Worm (Caenorhabditis elegans) whole organism, late embryonic: ENCODE results near the gene ZC455.1.

Source experiments
- ahr-1 ChIP-seq: sonication (generic microtip); optimal IDR thresholded peaks from 2 replicates; lab custom pipeline; 2016; ENCODE audit warnings: missing genetic modification characterization, missing compliant biosample characterization
- ama-1 ChIP-seq: fragments of 150-350 bp; optimal IDR thresholded peaks from 2 replicates; lab custom pipeline; 2014
- ceh-24 ChIP-seq: sonication (generic microtip); optimal IDR thresholded peaks from 2 replicates; lab custom pipeline; 2016; ENCODE audit warnings: mild to moderate bottlenecking, missing genetic modification characterization, missing compliant biosample characterization
- che-1 ChIP-seq: sonication (generic microtip); optimal IDR thresholded peaks from 2 replicates; lab custom pipeline; 2016; ENCODE audit warnings: mild to moderate bottlenecking, missing genetic modification characterization, missing compliant biosample characterization
- elt-2 ChIP-seq: sonication (generic microtip); optimal IDR thresholded peaks from 2 replicates; lab custom pipeline; 2016; ENCODE audit warnings: missing genetic modification reagents, missing genetic modification characterization, missing compliant biosample characterization
- fkh-10 ChIP-seq: fragments of 150-350 bp; optimal IDR thresholded peaks from 2 replicates; lab custom pipeline; 2014; ENCODE audit warnings: missing biosample characterization, missing genetic modification reagents, missing genetic modification characterization
- fkh-6 ChIP-seq: sonication (generic microtip); optimal IDR thresholded peaks from 2 replicates; lab custom pipeline; 2016; ENCODE audit warnings: missing genetic modification characterization, missing compliant biosample characterization
- hlh-13 ChIP-seq: fragments of 200-800 bp; sonication (Bioruptor generic); optimal IDR thresholded peaks from 2 replicates; lab custom pipeline; 2018; ENCODE audit warnings: mild to moderate bottlenecking, missing genetic modification characterization, missing compliant biosample characterization
- hlh-15 ChIP-seq: sonication (generic microtip); optimal IDR thresholded peaks from 2 replicates; lab custom pipeline; 2016; ENCODE audit warnings: missing genetic modification characterization, missing compliant biosample characterization
- nhr-11 ChIP-seq: fragments of 150-350 bp; optimal IDR thresholded peaks from 2 replicates; lab custom pipeline; 2014; ENCODE audit warnings: missing biosample characterization, missing genetic modification characterization
- pqm-1 ChIP-seq: sonication (generic microtip); optimal IDR thresholded peaks from 2 replicates; lab custom pipeline; 2016; ENCODE audit warnings: missing genetic modification characterization, missing compliant biosample characterization
- syd-9 ChIP-seq: sonication (generic microtip); optimal IDR thresholded peaks from 2 replicates; lab custom pipeline; 2016; ENCODE audit warnings: mild to moderate bottlenecking, missing genetic modification characterization, moderate library complexity, missing compliant biosample characterization
- tbx-2 ChIP-seq: sonication (generic microtip); optimal IDR thresholded peaks from 2 replicates; lab custom pipeline; 2016; ENCODE audit warnings: missing genetic modification characterization, missing compliant biosample characterization
- unc-55 ChIP-seq: sonication (generic microtip); optimal IDR thresholded peaks from 2 replicates; lab custom pipeline; 2017; ENCODE audit warnings: missing biosample characterization, missing genetic modification reagents, missing genetic modification characterization

ce11 chrV:12760913-12761312, 12.4 kb upstream of the ZC455.1 start, which contains the start of gene F18E2.15:
- TF ChIP-seq che-1 (no peak), syd-9 (no peak), nhr-11 (tag; lab: Kevin White, UChicago) (no peak), tbx-2 (no peak), unc-55 (GFP tag; lab: Kevin White, UChicago) (no peak), ama-1 (no peak), pqm-1 (tag; lab: Kevin White, UChicago) (no peak), ahr-1 (tag; lab: Kevin White, UChicago) (no peak), hlh-15 (tag; lab: Kevin White, UChicago) (no peak), ceh-24 (tag; lab: Kevin White, UChicago) (no peak), elt-2 (tag; lab: Kevin White, UChicago) (no peak), fkh-6 (tag; lab: Kevin White, UChicago) (no peak), hlh-13 (GFP tag; lab: Kevin White, UChicago) (no peak), fkh-10 (GFP tag; lab: Kevin White, UChicago) (no peak)
